Worm (Caenorhabditis elegans): Measurements from ENCODE around the gene Y116A8C.43.

Y116A8C.43 gene

DNA sequence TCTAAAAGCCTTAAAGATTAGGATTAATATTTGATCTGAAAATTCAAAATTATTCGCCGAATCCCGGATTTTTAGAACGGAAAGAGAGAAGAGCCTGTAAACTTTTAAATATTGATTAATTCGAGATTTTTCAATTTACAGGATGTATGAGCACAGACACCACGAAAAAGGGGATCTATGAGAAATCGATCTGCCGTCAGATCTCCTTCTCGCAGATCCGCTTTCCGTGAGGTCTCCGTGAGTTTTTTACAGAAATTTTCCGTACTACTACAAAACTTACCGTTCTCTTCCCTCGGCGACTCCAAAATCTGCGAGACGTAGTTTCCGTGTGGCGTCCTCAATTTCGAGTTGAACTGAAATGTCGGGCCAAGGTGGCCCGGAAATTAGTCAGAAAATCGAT lies 19.5 kb downstream of the Y116A8C.43 start:
- TF ChIP-seq pax-1 (tag; optimal IDR thresholded peaks at IDR 0.05) (no peak), T23F11.4 (GFP tag; optimal IDR thresholded peaks at IDR 0.05) (no peak), sdc-2 (tag; optimal IDR thresholded peaks at IDR 0.05) (no peak), ceh-18 (tag; optimal IDR thresholded peaks at IDR 0.05) (no peak), zip-5 (tag; optimal IDR thresholded peaks at IDR 0.05) (peak; percentile 80), ceh-31 (tag; optimal IDR thresholded peaks at IDR 0.05) (peak; percentile 76), syd-9 (tag; optimal IDR thresholded peaks at IDR 0.05) (no peak), pag-3 (tag; optimal IDR thresholded peaks at IDR 0.05; ENCODE audit: borderline replicate concordance) (no peak), hlh-15 (tag; optimal IDR thresholded peaks at IDR 0.05) (no peak), hlh-8 (tag; optimal IDR thresholded peaks at IDR 0.05) (peak; percentile 56), unc-42 (tag; optimal IDR thresholded peaks at IDR 0.05) (no peak), ref-2 (tag; optimal IDR thresholded peaks at IDR 0.05) (peak; percentile 52), C08G9.2 (tag; optimal IDR thresholded peaks at IDR 0.05) (peak; percentile 78), nhr-11 (tag; optimal IDR thresholded peaks at IDR 0.05) (no peak), Y22D7AL.16 (tag; optimal IDR thresholded peaks at IDR 0.05) (no peak), lim-6 (tag; optimal IDR thresholded peaks at IDR 0.05) (peak; percentile 28), madf-2 (tag; optimal IDR thresholded peaks at IDR 0.05) (no peak), ceh-30 (tag; optimal IDR thresholded peaks at IDR 0.05) (no peak), ceh-2 (tag; optimal IDR thresholded peaks at IDR 0.05) (peak; percentile 71), ceh-22 (tag; optimal IDR thresholded peaks at IDR 0.05) (no peak), ceh-24 (tag; optimal IDR thresholded peaks at IDR 0.05) (no peak), elt-4 (tag; optimal IDR thresholded peaks at IDR 0.05) (no peak), dve-1 (tag; optimal IDR thresholded peaks at IDR 0.05) (no peak), fax-1 (tag; optimal IDR thresholded peaks at IDR 0.05) (peak; percentile 74), F13H6.1 (tag; optimal IDR thresholded peaks at IDR 0.05) (peak; percentile 18), tbx-7 (tag; optimal IDR thresholded peaks at IDR 0.05) (peak; percentile 75), ceh-48 (tag; optimal IDR thresholded peaks at IDR 0.05) (no peak), ceh-6 (GFP tag; optimal IDR thresholded peaks at IDR 0.05) (no peak), fkh-10 (GFP tag; optimal IDR thresholded peaks at IDR 0.05) (no peak), rnt-1 (tag; optimal IDR thresholded peaks at IDR 0.05) (peak; percentile 54), unc-3 (GFP tag; conservative IDR thresholded peaks at IDR 0.05) (no peak), unc-3 (tag; optimal IDR thresholded peaks at IDR 0.05) (no peak), pha-2 (tag; optimal IDR thresholded peaks at IDR 0.05) (no peak), eyg-1 (tag; optimal IDR thresholded peaks at IDR 0.05) (no peak), dmd-4 (tag; optimal IDR thresholded peaks at IDR 0.05; ENCODE audit: borderline replicate concordance) (peak; percentile 16), ets-4 (tag; optimal IDR thresholded peaks at IDR 0.05) (peak; percentile 46), elt-2 (tag; optimal IDR thresholded peaks at IDR 0.05) (peak; percentile 52), ceh-9 (tag; optimal IDR thresholded peaks at IDR 0.05) (no peak), ztf-16 (tag; optimal IDR thresholded peaks at IDR 0.05) (no peak), nfya-1 (tag; optimal IDR thresholded peaks at IDR 0.05) (no peak), K09A11.1 (tag; optimal IDR thresholded peaks at IDR 0.05; ENCODE audit: insufficient read depth) (no peak), ahr-1 (tag; optimal IDR thresholded peaks at IDR 0.05) (peak; percentile 57), tbx-2 (tag; optimal IDR thresholded peaks at IDR 0.05) (peak; percentile 94)

DNA sequence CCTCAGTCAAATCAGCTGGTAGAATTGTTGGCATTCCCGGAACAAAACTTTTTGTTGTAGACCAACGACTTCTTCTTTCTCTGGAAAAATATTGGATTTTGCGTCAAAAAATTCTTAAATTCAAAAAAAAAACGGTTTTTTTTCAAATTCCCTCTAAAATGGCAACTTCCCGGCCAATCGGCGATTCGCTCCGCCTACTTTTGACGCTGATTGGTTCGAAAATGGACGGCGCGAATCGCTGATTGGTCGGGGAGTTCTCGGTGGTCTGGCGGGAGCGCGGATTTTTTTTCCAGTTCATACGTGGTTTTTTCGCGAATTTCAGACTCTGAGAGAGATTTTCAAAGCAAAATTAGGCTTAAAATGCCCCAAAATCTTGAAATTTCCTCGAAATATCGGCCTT lies 20.2 kb downstream of the Y116A8C.43 start:
- TF ChIP-seq nfya-1 (tag; optimal IDR thresholded peaks at IDR 0.05), result peak; percentile 79
- TF ChIP-seq pha-2 (tag; optimal IDR thresholded peaks at IDR 0.05), result no peak

DNA sequence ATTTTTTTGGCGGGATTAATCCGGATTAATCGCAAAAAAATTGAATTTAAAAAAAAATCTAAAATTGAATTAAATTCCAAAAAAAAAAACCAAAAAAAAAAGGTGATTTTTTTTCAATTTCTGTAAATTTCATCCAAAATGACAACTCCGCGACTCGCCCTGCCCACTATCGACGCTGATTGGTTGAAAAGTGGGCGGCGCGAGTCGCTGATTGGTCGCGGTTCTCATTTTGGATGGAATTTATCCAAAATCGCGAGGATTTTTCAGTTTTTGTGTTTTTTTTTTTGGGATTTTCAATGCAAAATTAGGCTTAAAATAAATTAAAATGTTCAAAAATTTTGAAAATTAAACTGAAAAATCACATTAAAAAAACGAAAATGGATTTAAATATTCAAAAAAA lies 20.8 kb downstream of the Y116A8C.43 start:
- TF ChIP-seq nfya-1 (tag; optimal IDR thresholded peaks at IDR 0.05) (peak; percentile 91), tbx-7 (tag; optimal IDR thresholded peaks at IDR 0.05) (no peak)

Measured in whole organism, late embryonic.